Worm (Caenorhabditis elegans) whole organism, mixed stage, embryonic: ENCODE measurements around the gene K10C9.4.

Experiments
- ceh-39 ChIP-seq: fragments of 150-350 bp; optimal IDR thresholded peaks from 2 replicates; lab custom pipeline; 2014; ENCODE audit warnings: missing biosample characterization, missing genetic modification characterization
- ceh-43 ChIP-seq: fragments of 200-800 bp; sonication (Bioruptor generic); optimal IDR thresholded peaks from 2 replicates; lab custom pipeline; 2018; ENCODE audit warnings: mild to moderate bottlenecking, missing genetic modification characterization, moderate library complexity, missing compliant biosample characterization
- drap-1 ChIP-seq: fragments of 200-800 bp; sonication (Bioruptor generic); optimal IDR thresholded peaks from 3 replicates; lab custom pipeline; 2018; ENCODE audit warnings: mild to moderate bottlenecking, missing genetic modification characterization, missing compliant biosample characterization
- elt-1 ChIP-seq: sonication (generic microtip); optimal IDR thresholded peaks from 2 replicates; lab custom pipeline; 2017; ENCODE audit warnings: missing genetic modification characterization, mild to moderate bottlenecking, missing compliant biosample characterization, antibody characterized with exemption, moderate library complexity, borderline replicate concordance; ENCODE audit not compliant: insufficient read depth
- elt-3 ChIP-seq: fragments of 150-350 bp; optimal IDR thresholded peaks from 2 replicates; lab custom pipeline; 2014; ENCODE audit warnings: missing biosample characterization, missing genetic modification characterization
- ham-2 ChIP-seq: fragments of 200-800 bp; sonication (Bioruptor generic); optimal IDR thresholded peaks from 2 replicates; lab custom pipeline; 2018; ENCODE audit warnings: mild to moderate bottlenecking, missing genetic modification characterization, missing compliant biosample characterization
- hlh-1 ChIP-seq: fragments of 150-350 bp; optimal IDR thresholded peaks from 2 replicates; lab custom pipeline; 2014; ENCODE audit warnings: missing biosample characterization, missing genetic modification reagents, missing genetic modification characterization
- lin-13 ChIP-seq: fragments of 150-350 bp; optimal IDR thresholded peaks from 2 replicates; lab custom pipeline; 2014; ENCODE audit warnings: missing biosample characterization, missing genetic modification characterization
- lin-32 ChIP-seq: fragments of 200-800 bp; sonication (Bioruptor generic); optimal IDR thresholded peaks from 2 replicates; lab custom pipeline; 2018; ENCODE audit warnings: mild to moderate bottlenecking, missing genetic modification characterization, missing compliant biosample characterization
- lsy-2 ChIP-seq: fragments of 150-350 bp; optimal IDR thresholded peaks from 2 replicates; lab custom pipeline; 2014; ENCODE audit warnings: missing biosample characterization, missing genetic modification characterization
- mep-1 ChIP-seq: fragments of 150-350 bp; optimal IDR thresholded peaks from 2 replicates; lab custom pipeline; 2017; ENCODE audit warnings: missing biosample characterization, missing genetic modification reagents, missing genetic modification characterization, inconsistent platforms
- mls-2 ChIP-seq: sonication (generic microtip); optimal IDR thresholded peaks from 2 replicates; lab custom pipeline; 2016; ENCODE audit warnings: mild to moderate bottlenecking, missing genetic modification characterization, moderate library complexity, missing compliant biosample characterization
- nhr-2 ChIP-seq: fragments of 150-350 bp; optimal IDR thresholded peaks from 2 replicates; lab custom pipeline; 2014; ENCODE audit warnings: missing biosample characterization, missing genetic modification characterization
- nhr-237 ChIP-seq: fragments of 150-350 bp; optimal IDR thresholded peaks from 2 replicates; lab custom pipeline; 2014; ENCODE audit warnings: missing biosample characterization, missing genetic modification characterization
- nhr-28 ChIP-seq: fragments of 150-350 bp; optimal IDR thresholded peaks from 2 replicates; lab custom pipeline; 2014; ENCODE audit warnings: missing biosample characterization, missing genetic modification characterization
- pha-4 ChIP-seq: fragments of 150-350 bp; optimal IDR thresholded peaks from 2 replicates; lab custom pipeline; 2018; ENCODE audit warnings: missing biosample characterization, missing genetic modification reagents, missing genetic modification characterization
- sem-2 ChIP-seq: fragments of 200-800 bp; sonication (Bioruptor generic); optimal IDR thresholded peaks from 2 replicates; lab custom pipeline; 2018; ENCODE audit warnings: mild to moderate bottlenecking, missing genetic modification characterization, missing compliant biosample characterization
- snpc-4 ChIP-seq: fragments of 150-350 bp; optimal IDR thresholded peaks from 2 replicates; lab custom pipeline; 2014; ENCODE audit warnings: missing biosample characterization, missing genetic modification characterization
- sptf-1 ChIP-seq: sonication (generic microtip); optimal IDR thresholded peaks from 2 replicates; lab custom pipeline; 2017; ENCODE audit warnings: mild to moderate bottlenecking, missing genetic modification characterization, moderate library complexity, missing compliant biosample characterization
- unc-120 ChIP-seq: sonication (generic microtip); optimal IDR thresholded peaks from 2 replicates; lab custom pipeline; 2017; ENCODE audit warnings: missing genetic modification characterization, missing compliant biosample characterization; ENCODE audit not compliant: poor library complexity, severe bottlenecking
- unc-62 ChIP-seq: fragments of 150-350 bp; optimal IDR thresholded peaks from 2 replicates; lab custom pipeline; 2014; ENCODE audit warnings: missing biosample characterization, missing genetic modification reagents, missing genetic modification characterization
- zip-8 ChIP-seq: fragments of 150-350 bp; optimal IDR thresholded peaks from 2 replicates; lab custom pipeline; 2014; ENCODE audit warnings: missing biosample characterization, missing genetic modification characterization
- ztf-11 ChIP-seq: fragments of 150-350 bp; optimal IDR thresholded peaks from 2 replicates; lab custom pipeline; 2014; ENCODE audit warnings: missing biosample characterization, missing genetic modification characterization

Gene K10C9.4

ce11 chrV:1003400-1003799, 49.4 kb downstream of the K10C9.4 start, which contains the start of gene Y50D4C.5:
Y50D4C.5 (minus strand) TSS chrV:1003744.
- TF ChIP-seq sem-2 (no peak), ceh-43 (GFP tag; lab: Kevin White, UChicago) (no peak), ham-2 (no peak), nhr-2 (tag; lab: Kevin White, UChicago) (no peak), unc-120 (tag; lab: Kevin White, UChicago) (no peak), zip-8 (tag; lab: Kevin White, UChicago) (no peak), unc-62 (no peak), elt-1 (tag; lab: Kevin White, UChicago) (no peak)

ce11 chrV:1001163-1001562, 51.7 kb downstream of the K10C9.4 start:
- TF ChIP-seq mep-1 (tag; lab: Kevin White, UChicago) (no peak), nhr-237 (no peak), drap-1 (GFP tag; lab: Kevin White, UChicago) (no peak), lsy-2 (tag; lab: Kevin White, UChicago) (no peak), mls-2 (no peak), ceh-43 (GFP tag; lab: Kevin White, UChicago) (no peak), snpc-4 (tag; lab: Kevin White, UChicago) (no peak), sptf-1 (tag; lab: Kevin White, UChicago) (no peak), pha-4 (tag; lab: Kevin White, UChicago) (no peak), lin-32 (GFP tag; lab: Kevin White, UChicago) (no peak), ceh-39 (no peak), sem-2 (no peak), nhr-28 (no peak), unc-62 (no peak), elt-3 (tag; lab: Kevin White, UChicago) (no peak), hlh-1 (tag; lab: Kevin White, UChicago) (no peak), ztf-11 (tag; lab: Kevin White, UChicago) (no peak), ham-2 (no peak), zip-8 (tag; lab: Kevin White, UChicago) (no peak), lin-13 (tag; lab: Kevin White, UChicago) (no peak)
